Worm (Caenorhabditis elegans) whole organism, mixed stage, embryonic: ENCODE results near the gene Y60A3A.8.

Experiments used
- M03D4.4 ChIP-seq: sonication (generic microtip); optimal IDR thresholded peaks from 2 replicates; lab custom pipeline; 2017; ENCODE audit warnings: mild to moderate bottlenecking, missing genetic modification characterization, missing compliant biosample characterization
- bed-3 ChIP-seq: fragments of 200-800 bp; sonication (Bioruptor generic); optimal IDR thresholded peaks from 3 replicates; lab custom pipeline; 2018; ENCODE audit warnings: mild to moderate bottlenecking, missing genetic modification characterization, moderate library complexity, missing compliant biosample characterization
- ceh-39 ChIP-seq: fragments of 150-350 bp; optimal IDR thresholded peaks from 2 replicates; lab custom pipeline; 2014; ENCODE audit warnings: missing biosample characterization, missing genetic modification characterization
- ceh-43 ChIP-seq: fragments of 200-800 bp; sonication (Bioruptor generic); optimal IDR thresholded peaks from 2 replicates; lab custom pipeline; 2018; ENCODE audit warnings: mild to moderate bottlenecking, missing genetic modification characterization, moderate library complexity, missing compliant biosample characterization
- ceh-83 ChIP-seq: fragments of 200-800 bp; sonication (Bioruptor generic); optimal IDR thresholded peaks from 2 replicates; lab custom pipeline; 2018; ENCODE audit warnings: mild to moderate bottlenecking, missing genetic modification characterization, missing compliant biosample characterization
- ces-1 ChIP-seq: fragments of 150-350 bp; optimal IDR thresholded peaks from 2 replicates; lab custom pipeline; 2014; ENCODE audit warnings: missing biosample characterization, missing genetic modification reagents, missing genetic modification characterization
- cnd-1 ChIP-seq: fragments of 200-800 bp; sonication (Bioruptor generic); optimal IDR thresholded peaks from 2 replicates; lab custom pipeline; 2018; ENCODE audit warnings: mild to moderate bottlenecking, missing genetic modification characterization, missing compliant biosample characterization
- drap-1 ChIP-seq: fragments of 200-800 bp; sonication (Bioruptor generic); optimal IDR thresholded peaks from 3 replicates; lab custom pipeline; 2018; ENCODE audit warnings: mild to moderate bottlenecking, missing genetic modification characterization, missing compliant biosample characterization
- elt-1 ChIP-seq: sonication (generic microtip); optimal IDR thresholded peaks from 2 replicates; lab custom pipeline; 2017; ENCODE audit warnings: missing genetic modification characterization, mild to moderate bottlenecking, missing compliant biosample characterization, antibody characterized with exemption, moderate library complexity, borderline replicate concordance; ENCODE audit not compliant: insufficient read depth
- elt-3 ChIP-seq: fragments of 150-350 bp; optimal IDR thresholded peaks from 2 replicates; lab custom pipeline; 2014; ENCODE audit warnings: missing biosample characterization, missing genetic modification characterization
- flh-1 ChIP-seq: fragments of 200-800 bp; sonication (Bioruptor generic); optimal IDR thresholded peaks from 2 replicates; lab custom pipeline; 2018; ENCODE audit warnings: mild to moderate bottlenecking, missing genetic modification characterization, moderate library complexity, missing compliant biosample characterization
- ham-2 ChIP-seq: fragments of 200-800 bp; sonication (Bioruptor generic); optimal IDR thresholded peaks from 2 replicates; lab custom pipeline; 2018; ENCODE audit warnings: mild to moderate bottlenecking, missing genetic modification characterization, missing compliant biosample characterization
- lin-13 ChIP-seq: fragments of 150-350 bp; optimal IDR thresholded peaks from 2 replicates; lab custom pipeline; 2014; ENCODE audit warnings: missing biosample characterization, missing genetic modification characterization
- lin-32 ChIP-seq: fragments of 200-800 bp; sonication (Bioruptor generic); optimal IDR thresholded peaks from 2 replicates; lab custom pipeline; 2018; ENCODE audit warnings: mild to moderate bottlenecking, missing genetic modification characterization, missing compliant biosample characterization
- lsy-2 ChIP-seq: fragments of 150-350 bp; optimal IDR thresholded peaks from 2 replicates; lab custom pipeline; 2014; ENCODE audit warnings: missing biosample characterization, missing genetic modification characterization
- mab-5 ChIP-seq: fragments of 150-350 bp; optimal IDR thresholded peaks from 2 replicates; lab custom pipeline; 2014; ENCODE audit warnings: missing biosample characterization, missing genetic modification characterization
- mep-1 ChIP-seq: fragments of 150-350 bp; optimal IDR thresholded peaks from 2 replicates; lab custom pipeline; 2017; ENCODE audit warnings: missing biosample characterization, missing genetic modification reagents, missing genetic modification characterization, inconsistent platforms
- mls-2 ChIP-seq: sonication (generic microtip); optimal IDR thresholded peaks from 2 replicates; lab custom pipeline; 2016; ENCODE audit warnings: mild to moderate bottlenecking, missing genetic modification characterization, moderate library complexity, missing compliant biosample characterization
- nhr-12 ChIP-seq: fragments of 150-350 bp; optimal IDR thresholded peaks from 2 replicates; lab custom pipeline; 2014; ENCODE audit warnings: missing biosample characterization, missing genetic modification characterization
- nhr-28 ChIP-seq: fragments of 150-350 bp; optimal IDR thresholded peaks from 2 replicates; lab custom pipeline; 2014; ENCODE audit warnings: missing biosample characterization, missing genetic modification characterization
- sem-2 ChIP-seq: fragments of 200-800 bp; sonication (Bioruptor generic); optimal IDR thresholded peaks from 2 replicates; lab custom pipeline; 2018; ENCODE audit warnings: mild to moderate bottlenecking, missing genetic modification characterization, missing compliant biosample characterization
- sptf-1 ChIP-seq: sonication (generic microtip); optimal IDR thresholded peaks from 2 replicates; lab custom pipeline; 2017; ENCODE audit warnings: mild to moderate bottlenecking, missing genetic modification characterization, moderate library complexity, missing compliant biosample characterization
- tbx-8 ChIP-seq: fragments of 200-800 bp; sonication (Bioruptor generic); optimal IDR thresholded peaks from 2 replicates; lab custom pipeline; 2018; ENCODE audit warnings: mild to moderate bottlenecking, missing genetic modification characterization, moderate library complexity, missing compliant biosample characterization
- unc-120 ChIP-seq: sonication (generic microtip); optimal IDR thresholded peaks from 2 replicates; lab custom pipeline; 2017; ENCODE audit warnings: missing genetic modification characterization, missing compliant biosample characterization; ENCODE audit not compliant: poor library complexity, severe bottlenecking
- unc-39 ChIP-seq: fragments of 150-350 bp; optimal IDR thresholded peaks from 2 replicates; lab custom pipeline; 2014; ENCODE audit warnings: missing biosample characterization, missing genetic modification characterization
- unc-62 ChIP-seq: fragments of 150-350 bp; optimal IDR thresholded peaks from 2 replicates; lab custom pipeline; 2014; ENCODE audit warnings: missing biosample characterization, missing genetic modification reagents, missing genetic modification characterization
- ztf-11 ChIP-seq: fragments of 150-350 bp; optimal IDR thresholded peaks from 2 replicates; lab custom pipeline; 2014; ENCODE audit warnings: missing biosample characterization, missing genetic modification characterization

Gene Y60A3A.8

ce11 chrV:19997481-19997880, 47.7 kb downstream of the Y60A3A.8 start:
- TF ChIP-seq elt-3 (tag; lab: Kevin White, UChicago): no peak
- no peak for TF ChIP-seq ceh-43 (GFP tag; lab: Kevin White, UChicago)
- no peak for TF ChIP-seq mab-5 (tag; lab: Kevin White, UChicago)
- TF ChIP-seq sem-2: no peak
- TF ChIP-seq unc-39 (tag; lab: Kevin White, UChicago): no peak
- TF ChIP-seq tbx-8 (GFP tag; lab: Kevin White, UChicago): no peak
- no peak for TF ChIP-seq cnd-1 (tag; lab: Kevin White, UChicago)
- TF ChIP-seq drap-1 (GFP tag; lab: Kevin White, UChicago): no peak
- no peak for TF ChIP-seq lsy-2 (tag; lab: Kevin White, UChicago)
- TF ChIP-seq bed-3 (GFP tag; lab: Kevin White, UChicago): no peak
- no peak for TF ChIP-seq ceh-39
- TF ChIP-seq nhr-28: no peak
- no peak for TF ChIP-seq unc-62 (GFP tag; lab: Kevin White, UChicago)
- no peak for TF ChIP-seq lin-32
- no peak for TF ChIP-seq elt-1
- TF ChIP-seq ceh-83: no peak
- TF ChIP-seq mep-1 (tag; lab: Kevin White, UChicago): no peak

ce11 chrV:19998203-19998836, 48.5 kb downstream of the Y60A3A.8 start:
- TF ChIP-seq elt-1 (no peak), ham-2 (GFP tag; lab: Kevin White, UChicago) (peak; percentile 62)

ce11 chrV:19999100-19999499, 49.3 kb downstream of the Y60A3A.8 start:
- no peak for TF ChIP-seq lin-32
- no peak for TF ChIP-seq elt-1
- no peak for TF ChIP-seq M03D4.4 (tag; lab: Kevin White, UChicago)
- TF ChIP-seq sptf-1 (tag; lab: Kevin White, UChicago): no peak
- TF ChIP-seq unc-62 (GFP tag; lab: Kevin White, UChicago): no peak
- no peak for TF ChIP-seq lin-13 (tag; lab: Kevin White, UChicago)

- no peak for TF ChIP-seq bed-3 (GFP tag; lab: Kevin White, UChicago)
- no peak for TF ChIP-seq ceh-83
- TF ChIP-seq ham-2 (GFP tag; lab: Kevin White, UChicago): no peak
- TF ChIP-seq mls-2 (tag; lab: Kevin White, UChicago): no peak
- no peak for TF ChIP-seq lin-13 (tag; lab: Kevin White, UChicago)
- TF ChIP-seq unc-39 (tag; lab: Kevin White, UChicago): no peak
- TF ChIP-seq nhr-12 (tag; lab: Kevin White, UChicago): no peak
- TF ChIP-seq ces-1 (GFP tag; lab: Kevin White, UChicago): no peak
- TF ChIP-seq, all 35 proteins: peak for 0
Measured at ce11 chrV:19999789-20000188, 50.0 kb downstream of the Y60A3A.8 start.

- TF ChIP-seq nhr-28 (no peak), elt-3 (tag; lab: Kevin White, UChicago) (no peak), mls-2 (tag; lab: Kevin White, UChicago) (no peak)
Measured at ce11 chrV:20000639-20001038, 50.9 kb downstream of the Y60A3A.8 start.

ce11 chrV:20002194-20002593, 52.4 kb downstream of the Y60A3A.8 start:
- peak; percentile 3 for TF ChIP-seq sptf-1 (tag; lab: Kevin White, UChicago)
- no peak for TF ChIP-seq M03D4.4 (tag; lab: Kevin White, UChicago)
- TF ChIP-seq lin-32: no peak
- no peak for TF ChIP-seq flh-1 (GFP tag; lab: Kevin White, UChicago)

ce11 chrV:20004385-20004784, 54.6 kb downstream of the Y60A3A.8 start, which contains the start of gene unc-51:
unc-51 (minus strand) TSS chrV:20004485.
- TF ChIP-seq unc-120 (tag; lab: Kevin White, UChicago) (no peak), lin-32 (no peak), ztf-11 (tag; lab: Kevin White, UChicago) (no peak), elt-1 (no peak), bed-3 (GFP tag; lab: Kevin White, UChicago) (no peak), flh-1 (GFP tag; lab: Kevin White, UChicago) (no peak), lsy-2 (tag; lab: Kevin White, UChicago) (no peak), nhr-28 (no peak)
